Fruit fly (Drosophila melanogaster): ENCODE results near the gene Galt.
A peak's percentile ranks its signal among the peaks of the same experiment; 100 is the strongest.

Galt gene

dm6 chr2L:6683992-6684882 lies 16.4 kb upstream of the Galt start, which contains the start of gene Nhe3:
TSS of gene Nhe3 (minus strand) at chr2L:6684364.
- TF ChIP-seq CG8478 (optimal IDR thresholded peaks at IDR 0.05) (no peak), CTCF (optimal IDR thresholded peaks at IDR 0.05) (peak; percentile 89 to 92)

- TF ChIP-seq CG8478 (optimal IDR thresholded peaks at IDR 0.05) (no peak), CTCF (optimal IDR thresholded peaks at IDR 0.05) (no peak)
Observed at dm6 chr2L:6682909-6683308, 15.1 kb upstream of the Galt start.

- TF ChIP-seq CG8478 (optimal IDR thresholded peaks at IDR 0.05), result no peak
- TF ChIP-seq CTCF (optimal IDR thresholded peaks at IDR 0.05), result no peak
Observed at dm6 chr2L:6677453-6677852, 9.6 kb upstream of the Galt start, which contains the start of gene Nse1. TSS of gene Nse1 (minus strand) at chr2L:6677625.

dm6 chr2L:6676535-6676934 lies 8.7 kb upstream of the Galt start, which contains the start of gene cort:
TSS of gene cort (minus strand) at chr2L:6676635.
- no peak for TF ChIP-seq CG8478 (optimal IDR thresholded peaks at IDR 0.05)

- TF ChIP-seq CG8478 (optimal IDR thresholded peaks at IDR 0.05) (no peak), CTCF (optimal IDR thresholded peaks at IDR 0.05) (no peak)
Observed at dm6 chr2L:6673211-6674012, 5.6 kb upstream of the Galt start, which contains the start of gene Spn27A. TSS of gene Spn27A (minus strand) at chr2L:6673347.

dm6 chr2L:6671409-6671808 lies 3.6 kb upstream of the Galt start:
- TF ChIP-seq CG8478 (optimal IDR thresholded peaks at IDR 0.05) (no peak), CTCF (optimal IDR thresholded peaks at IDR 0.05) (no peak)

dm6 chr2L:6663562-6664051 lies 4.2 kb downstream of the Galt start, which contains the start of the genes CG13771, CG34310 and cup:
TSS of gene CG13771 (minus strand) at chr2L:6663612.
TSS of gene CG34310 (plus strand) at chr2L:6663664.
TSS of gene cup (plus strand) at chr2L:6663664.
- TF ChIP-seq CTCF (optimal IDR thresholded peaks at IDR 0.05) (no peak), CG8478 (optimal IDR thresholded peaks at IDR 0.05) (no peak)

dm6 chr2L:6657969-6658748 lies 9.7 kb downstream of the Galt start, which contains the start of the genes CG31636 and Ube4A:
TSS of gene CG31636 (minus strand) at chr2L:6658152.
TSS of gene Ube4A (plus strand) at chr2L:6658517.
- no peak for TF ChIP-seq CG8478 (optimal IDR thresholded peaks at IDR 0.05)
- no peak for TF ChIP-seq CTCF (optimal IDR thresholded peaks at IDR 0.05)

dm6 chr2L:6656264-6656676 lies 11.6 kb downstream of the Galt start, which contains the start of gene CG31633:
TSS of gene CG31633 (minus strand) at chr2L:6656321.
- no peak for TF ChIP-seq CG8478 (optimal IDR thresholded peaks at IDR 0.05)
- TF ChIP-seq CTCF (optimal IDR thresholded peaks at IDR 0.05), result no peak

- TF ChIP-seq CG8478 (optimal IDR thresholded peaks at IDR 0.05), result no peak
- TF ChIP-seq CTCF (optimal IDR thresholded peaks at IDR 0.05), result no peak
Observed at dm6 chr2L:6649085-6649754, 18.6 kb downstream of the Galt start, which contains the start of the genes CG31635 and Tango1. TSS of gene CG31635 (minus strand) at chr2L:6649114. TSS of gene Tango1 (plus strand) at chr2L:6649388.

- TF ChIP-seq CG8478 (optimal IDR thresholded peaks at IDR 0.05), result no peak
- TF ChIP-seq CTCF (optimal IDR thresholded peaks at IDR 0.05), result no peak
Observed at dm6 chr2L:6648163-6648628, 19.6 kb downstream of the Galt start.

- no peak for TF ChIP-seq CG8478 (optimal IDR thresholded peaks at IDR 0.05)
- TF ChIP-seq CTCF (optimal IDR thresholded peaks at IDR 0.05), result no peak
Observed at dm6 chr2L:6647103-6647711, 20.6 kb downstream of the Galt start.

Data from S2 (cell line).